Fruit fly (Drosophila melanogaster): ENCODE data around the gene chm.

dm6 chr2L:7422429-7423283 lies 10.4 kb downstream of the chm start:
- TF ChIP-seq Myc (optimal IDR thresholded peaks at IDR 0.05): no peak
- TF ChIP-seq usp (GFP tag; optimal IDR thresholded peaks at IDR 0.05): no peak
- TF ChIP-seq sage (GFP tag; optimal IDR thresholded peaks at IDR 0.05): no peak
- TF ChIP-seq br (GFP tag; optimal IDR thresholded peaks at IDR 0.05): no peak
- no peak for TF ChIP-seq lola (GFP tag; optimal IDR thresholded peaks at IDR 0.05)
- TF ChIP-seq psq (GFP tag; optimal IDR thresholded peaks at IDR 0.05): peak; percentile 84
- TF ChIP-seq h (GFP tag; optimal IDR thresholded peaks at IDR 0.05): peak; percentile 41
- no peak for TF ChIP-seq Abd-B (GFP tag; optimal IDR thresholded peaks at IDR 0.05)
- TF ChIP-seq Sp1 (GFP tag; optimal IDR thresholded peaks at IDR 0.05): peak; percentile 74
- no peak for TF ChIP-seq Hr78 (GFP tag; optimal IDR thresholded peaks at IDR 0.05)

Measured in whole organism, wandering third instar larva.